Worm (Caenorhabditis elegans): ENCODE measurements around the gene nhr-7.

- TF ChIP-seq sptf-1 (tag; optimal IDR thresholded peaks at IDR 0.05) (peak; percentile 76), ces-1 (GFP tag; optimal IDR thresholded peaks at IDR 0.05) (peak; percentile 95), elt-3 (tag; optimal IDR thresholded peaks at IDR 0.05) (no peak), lin-13 (tag; optimal IDR thresholded peaks at IDR 0.05) (peak; percentile 28), ceh-83 (GFP tag; optimal IDR thresholded peaks at IDR 0.05) (no peak), nhr-76 (tag; optimal IDR thresholded peaks at IDR 0.05) (no peak), unc-62 (GFP tag; optimal IDR thresholded peaks at IDR 0.05) (no peak), nhr-237 (tag; optimal IDR thresholded peaks at IDR 0.05) (peak; percentile 16)
These were observed 39.5 kb upstream of the nhr-7 start, which contains the start of gene znf-207 for ce11 chrIV:11310624-11311023.

Measured in whole organism, mixed stage, embryonic.